Fruit fly (Drosophila melanogaster) whole organism, embryonic: ENCODE data around the gene CG15286.

ENCODE experiments used
- Antp ChIP-seq: fragments of 200-800 bp; sonication (Bioruptor generic); optimal IDR thresholded peaks from 3 replicates; lab custom pipeline; 2016; ENCODE audit warnings: missing biosample characterization, missing genetic modification characterization
- CG10462 ChIP-seq: fragments of 200-800 bp; sonication (Bioruptor generic); optimal IDR thresholded peaks from 2 replicates; lab custom pipeline; 2016; ENCODE audit warnings: missing biosample characterization, missing genetic modification characterization
- CG10979 ChIP-seq: fragments of 200-800 bp; sonication (Bioruptor generic); optimal IDR thresholded peaks from 2 replicates; lab custom pipeline; 2018; ENCODE audit warnings: missing biosample characterization, mild to moderate bottlenecking, missing genetic modification characterization, moderate library complexity
- CG11247 ChIP-seq: fragments of 200-800 bp; sonication (Bioruptor generic); IDR thresholded peaks from 2 replicates; pipeline ENCODE4 v1.3.6; 2022; ENCODE audit warnings: missing biosample characterization, missing genetic modification characterization
- CG11696 ChIP-seq: fragments of 200-800 bp; sonication (Bioruptor generic); IDR thresholded peaks from 2 replicates; pipeline ENCODE4 v1.3.6; 2022; ENCODE audit warnings: missing biosample characterization, missing genetic modification characterization
- CG14050 ChIP-seq: fragments of 200-800 bp; sonication (Bioruptor generic); IDR thresholded peaks from 3 replicates; pipeline ENCODE4 v1.3.6; 2022; ENCODE audit warnings: missing biosample characterization, missing genetic modification characterization
- CG14710 ChIP-seq: fragments of 200-800 bp; sonication (Bioruptor generic); optimal IDR thresholded peaks from 3 replicates; lab custom pipeline; 2019; ENCODE audit warnings: missing biosample characterization, mild to moderate bottlenecking, missing genetic modification characterization, moderate library complexity
- CG15479 ChIP-seq: fragments of 200-800 bp; sonication (Bioruptor generic); optimal IDR thresholded peaks from 3 replicates; lab custom pipeline; 2019; ENCODE audit warnings: missing biosample characterization, mild to moderate bottlenecking, missing genetic modification characterization, moderate library complexity
- CG17359 ChIP-seq: fragments of 200-800 bp; sonication (Bioruptor generic); optimal IDR thresholded peaks from 3 replicates; lab custom pipeline; 2018; ENCODE audit warnings: missing biosample characterization, mild to moderate bottlenecking, missing genetic modification characterization, moderate library complexity
- CG3065 ChIP-seq: fragments of 200-800 bp; sonication (Bioruptor generic); optimal IDR thresholded peaks from 2 replicates; lab custom pipeline; 2016; ENCODE audit warnings: missing biosample characterization, missing genetic modification characterization
- CG32532 ChIP-seq: fragments of 200-800 bp; sonication (Bioruptor generic); IDR thresholded peaks from 2 replicates; pipeline ENCODE4 v1.3.6; 2022; ENCODE audit warnings: missing biosample characterization, missing genetic modification characterization
- CG3407 ChIP-seq: fragments of 200-800 bp; sonication (Bioruptor generic); optimal IDR thresholded peaks from 2 replicates; lab custom pipeline; 2018; ENCODE audit warnings: missing biosample characterization, mild to moderate bottlenecking, missing genetic modification characterization
- CG34376 ChIP-seq: fragments of 200-800 bp; sonication (Bioruptor generic); optimal IDR thresholded peaks from 2 replicates; lab custom pipeline; 2018; ENCODE audit warnings: missing biosample characterization, mild to moderate bottlenecking, missing genetic modification characterization
- CG4282 ChIP-seq: fragments of 200-800 bp; sonication (Bioruptor generic); optimal IDR thresholded peaks from 2 replicates; lab custom pipeline; 2016; ENCODE audit warnings: missing biosample characterization, missing genetic modification characterization
- CG43689 ChIP-seq: fragments of 200-800 bp; sonication (Bioruptor generic); IDR thresholded peaks from 2 replicates; pipeline ENCODE4 v1.3.6; 2022; ENCODE audit warnings: missing biosample characterization, missing genetic modification characterization
- CG6765 ChIP-seq: fragments of 200-800 bp; sonication (Bioruptor generic); optimal IDR thresholded peaks from 3 replicates; lab custom pipeline; 2017; ENCODE audit warnings: missing biosample characterization, mild to moderate bottlenecking, missing genetic modification characterization
- CG7372 ChIP-seq: fragments of 200-800 bp; sonication (Bioruptor generic); IDR thresholded peaks from 2 replicates; pipeline ENCODE4 v1.3.6; 2022; ENCODE audit warnings: missing biosample characterization, missing genetic modification characterization
- CG8359 ChIP-seq: fragments of 200-800 bp; sonication (Bioruptor generic); optimal IDR thresholded peaks from 2 replicates; lab custom pipeline; 2017; ENCODE audit warnings: missing biosample characterization, mild to moderate bottlenecking, missing genetic modification characterization, borderline replicate concordance
- CG8924 ChIP-seq: fragments of 200-800 bp; optimal IDR thresholded peaks from 3 replicates; lab custom pipeline; 2019; ENCODE audit warnings: missing biosample characterization, mild to moderate bottlenecking, missing genetic modification characterization, moderate library complexity
- CG9797 ChIP-seq: fragments of 200-800 bp; sonication (Bioruptor generic); optimal IDR thresholded peaks from 3 replicates; lab custom pipeline; 2018; ENCODE audit warnings: missing biosample characterization, mild to moderate bottlenecking, missing genetic modification characterization
- Dad ChIP-seq: fragments of 200-800 bp; sonication (Bioruptor generic); optimal IDR thresholded peaks from 3 replicates; lab custom pipeline; 2016; ENCODE audit warnings: missing biosample characterization, missing genetic modification characterization
- Dek ChIP-seq: fragments of 200-800 bp; sonication (Bioruptor generic); optimal IDR thresholded peaks from 3 replicates; lab custom pipeline; 2019; ENCODE audit warnings: missing biosample characterization, mild to moderate bottlenecking, missing genetic modification characterization, moderate library complexity
- Dip2 ChIP-seq: fragments of 200-800 bp; sonication (Bioruptor generic); IDR thresholded peaks from 2 replicates; pipeline ENCODE4 v1.3.6; 2022; ENCODE audit warnings: missing biosample characterization, missing genetic modification characterization
- Ets65A ChIP-seq: fragments of 200-800 bp; sonication (Bioruptor generic); peaks from one replicate; lab custom pipeline; 2016; ENCODE audit warnings: missing biosample characterization, missing genetic modification characterization
- HLHmδ ChIP-seq: fragments of 200-800 bp; sonication (Bioruptor generic); optimal IDR thresholded peaks from 2 replicates; lab custom pipeline; 2018; ENCODE audit warnings: missing biosample characterization, mild to moderate bottlenecking, missing genetic modification characterization, moderate library complexity
- Lhr ChIP-seq: fragments of 200-800 bp; sonication (Bioruptor generic); optimal IDR thresholded peaks from 3 replicates; lab custom pipeline; 2017; ENCODE audit warnings: mild to moderate bottlenecking, missing biosample characterization, missing genetic modification reagents, missing genetic modification characterization
- NC2α ChIP-seq: fragments of 200-800 bp; sonication (Bioruptor generic); optimal IDR thresholded peaks from 2 replicates; lab custom pipeline; 2016; ENCODE audit warnings: missing biosample characterization, missing genetic modification characterization
- Neu2 ChIP-seq: fragments of 200-800 bp; sonication (Bioruptor generic); optimal IDR thresholded peaks from 3 replicates; lab custom pipeline; 2016; ENCODE audit warnings: missing biosample characterization, missing genetic modification characterization, borderline replicate concordance
- Nf-YC ChIP-seq: fragments of 200-800 bp; optimal IDR thresholded peaks from 3 replicates; lab custom pipeline; 2019; ENCODE audit warnings: missing biosample characterization, mild to moderate bottlenecking, missing genetic modification characterization, moderate library complexity
- Opbp ChIP-seq: fragments of 200-800 bp; sonication (Bioruptor generic); IDR thresholded peaks from 3 replicates; pipeline ENCODE4 v1.3.6; 2022; ENCODE audit warnings: missing biosample characterization, missing genetic modification characterization; ENCODE audit not compliant: partially characterized antibody
- PHDP ChIP-seq: fragments of 200-800 bp; sonication (Bioruptor generic); optimal IDR thresholded peaks from 3 replicates; lab custom pipeline; 2018; ENCODE audit warnings: missing biosample characterization, mild to moderate bottlenecking, missing genetic modification characterization, moderate library complexity
- YL-1 ChIP-seq: fragments of 200-800 bp; sonication (Bioruptor generic); optimal IDR thresholded peaks from 3 replicates; lab custom pipeline; 2017; ENCODE audit warnings: missing biosample characterization, mild to moderate bottlenecking, missing genetic modification characterization
- abd-A ChIP-seq: fragments of 200-800 bp; sonication (Bioruptor generic); optimal IDR thresholded peaks from 3 replicates; lab custom pipeline; 2019; ENCODE audit warnings: missing biosample characterization, mild to moderate bottlenecking, missing genetic modification characterization, moderate library complexity
- ase ChIP-seq: fragments of 200-800 bp; sonication (Bioruptor generic); IDR thresholded peaks from 3 replicates; pipeline ENCODE4 v1.3.6; 2022; ENCODE audit warnings: missing biosample characterization, missing genetic modification characterization
- bab2 ChIP-seq: fragments of 200-800 bp; sonication (Bioruptor generic); optimal IDR thresholded peaks from 2 replicates; lab custom pipeline; 2016; ENCODE audit warnings: missing biosample characterization, missing genetic modification characterization
- emc ChIP-seq: fragments of 200-800 bp; sonication (Bioruptor generic); optimal IDR thresholded peaks from 2 replicates; lab custom pipeline; 2016; ENCODE audit warnings: missing biosample characterization, missing genetic modification characterization
- esg ChIP-seq: fragments of 200-800 bp; sonication (Bioruptor generic); conservative IDR thresholded peaks from 2 replicates; pipeline ENCODE4 v1.3.6; 2022; ENCODE audit warnings: missing biosample characterization, missing genetic modification characterization
- gt ChIP-seq: fragments of 200-800 bp; sonication (Bioruptor generic); IDR thresholded peaks from 2 replicates; pipeline ENCODE4 v1.3.6; 2022; ENCODE audit warnings: missing biosample characterization, missing genetic modification characterization
- hth ChIP-seq: fragments of >200 bp; optimal IDR thresholded peaks from 2 replicates; lab custom pipeline; 2017; ENCODE audit warnings: inconsistent platforms
- jing ChIP-seq: fragments of 200-800 bp; sonication (Bioruptor generic); optimal IDR thresholded peaks from 2 replicates; lab custom pipeline; 2018; ENCODE audit warnings: missing biosample characterization, mild to moderate bottlenecking, missing genetic modification characterization
- jumu ChIP-seq: fragments of 200-800 bp; sonication (Bioruptor generic); optimal IDR thresholded peaks from 3 replicates; lab custom pipeline; 2016; ENCODE audit warnings: missing biosample characterization, missing genetic modification characterization
- kni ChIP-seq: fragments of 200-800 bp; sonication (Bioruptor generic); optimal IDR thresholded peaks from 3 replicates; lab custom pipeline; 2017; ENCODE audit warnings: mild to moderate bottlenecking, missing biosample characterization, missing genetic modification reagents, missing genetic modification characterization
- p53 ChIP-seq: fragments of 200-800 bp; sonication (Bioruptor generic); optimal IDR thresholded peaks from 2 replicates; lab custom pipeline; 2016; ENCODE audit warnings: missing biosample characterization, missing genetic modification characterization
- salm ChIP-seq: fragments of 200-800 bp; sonication (Bioruptor generic); optimal IDR thresholded peaks from 2 replicates; lab custom pipeline; 2018; ENCODE audit warnings: missing biosample characterization, mild to moderate bottlenecking, missing genetic modification characterization
- sc ChIP-seq, 3 experiments: fragments of >200 bp in 2 of 3; fragments of 200-800 bp in 1 of 3; sonication (Bioruptor generic) in 1 of 3; optimal IDR thresholded peaks; 2 replicates in 2 of 3; 3 replicates in 1 of 3; lab custom pipeline; 2017; ENCODE audit warnings: mild to moderate bottlenecking in 1 of 3, missing biosample characterization in 1 of 3, missing genetic modification characterization in 1 of 3, missing genetic modification reagents in 1 of 3
- schlank ChIP-seq: fragments of 200-800 bp; sonication (Bioruptor generic); optimal IDR thresholded peaks from 2 replicates; lab custom pipeline; 2018; ENCODE audit warnings: missing biosample characterization, mild to moderate bottlenecking, missing genetic modification characterization
- scrt ChIP-seq: fragments of 200-800 bp; sonication (Bioruptor generic); optimal IDR thresholded peaks from 2 replicates; lab custom pipeline; 2018; ENCODE audit warnings: missing biosample characterization, mild to moderate bottlenecking, missing genetic modification characterization, moderate library complexity
- sim ChIP-seq: fragments of 200-800 bp; sonication (Bioruptor generic); IDR thresholded peaks from 2 replicates; pipeline ENCODE4 v1.3.6; 2022; ENCODE audit warnings: missing biosample characterization, missing genetic modification characterization
- unc-4 ChIP-seq: fragments of 200-800 bp; sonication (Bioruptor generic); IDR thresholded peaks from 2 replicates; pipeline ENCODE4 v1.3.6; 2022; ENCODE audit warnings: missing biosample characterization, missing genetic modification characterization; ENCODE audit not compliant: partially characterized antibody
- usp ChIP-seq: fragments of >200 bp; optimal IDR thresholded peaks from 2 replicates; lab custom pipeline; 2017; ENCODE audit warnings: missing biosample characterization, missing genetic modification characterization
- zf30C ChIP-seq: fragments of 200-800 bp; sonication (Bioruptor generic); optimal IDR thresholded peaks from 3 replicates; lab custom pipeline; 2018; ENCODE audit warnings: missing biosample characterization, mild to moderate bottlenecking, missing genetic modification characterization

The CG15286 gene

dm6 chr2L:14367274-14367669 is 29.2 kb downstream of the CG15286 start (continued):
- TF ChIP-seq CG43689 (GFP tag; lab: Robert Waterston, UW) (no peak), ase (no peak), schlank (tag; lab: Kevin White, UChicago) (no peak), YL-1 (no peak), Lhr (GFP tag; lab: Kevin White, UChicago) (no peak), p53 (no peak), jumu (GFP tag; lab: Kevin White, UChicago) (no peak), jing (GFP tag; lab: Kevin White, UChicago) (no peak), CG10979 (tag; lab: Kevin White, UChicago) (peak; percentile 75), CG7372 (GFP tag; lab: Robert Waterston, UW) (no peak), Nf-YC (tag; lab: Kevin White, UChicago) (peak; percentile 42), salm (tag; lab: Kevin White, UChicago) (no peak), Dad (GFP tag; lab: Kevin White, UChicago) (no peak), CG3407 (GFP tag; lab: Kevin White, UChicago) (no peak), hth (lab: Kevin White, UChicago) (no peak), HLHmδ (GFP tag; lab: Kevin White, UChicago) (no peak), abd-A (no peak), esg (GFP tag; lab: Robert Waterston, UW) (peak; percentile 38), sc (optimal IDR thresholded peaks at IDR 0.05; lab: Kevin White, UChicago) (no peak), sc (GFP tag; optimal IDR thresholded peaks at IDR 0.05; lab: Kevin White, UChicago) (no peak), bab2 (GFP tag; lab: Kevin White, UChicago) (no peak), CG9797 (GFP tag; lab: Kevin White, UChicago) (no peak), gt (no peak), CG10462 (no peak), CG4282 (GFP tag; lab: Kevin White, UChicago) (no peak), emc (GFP tag; lab: Kevin White, UChicago) (no peak), Dip2 (GFP tag; lab: Robert Waterston, UW) (no peak), zf30C (GFP tag; lab: Kevin White, UChicago) (no peak), NC2α (GFP tag; lab: Kevin White, UChicago) (no peak), kni (no peak), CG15479 (no peak), Neu2 (GFP tag; lab: Kevin White, UChicago) (no peak), CG14710 (tag; lab: Kevin White, UChicago) (peak; percentile 70), PHDP (tag; lab: Kevin White, UChicago) (no peak), sim (GFP tag; lab: Robert Waterston, UW) (no peak), CG32532 (GFP tag; lab: Robert Waterston, UW) (no peak), CG8924 (tag; lab: Kevin White, UChicago) (peak; percentile 18), CG17359 (tag; lab: Kevin White, UChicago) (peak; percentile 60), CG11247 (GFP tag; lab: Robert Waterston, UW) (no peak), Dek (tag; lab: Kevin White, UChicago) (no peak), usp (GFP tag; lab: Kevin White, UChicago) (no peak), CG11696 (GFP tag; lab: Robert Waterston, UW) (peak; percentile 68; the same call in 1 of the 2 replicates), Antp (GFP tag; lab: Kevin White, UChicago) (no peak), CG6765 (GFP tag; lab: Kevin White, UChicago) (no peak), Ets65A (GFP tag; lab: Kevin White, UChicago) (no peak), Opbp (no peak), CG3065 (GFP tag; lab: Kevin White, UChicago) (no peak), unc-4 (GFP tag; lab: Robert Waterston, UW) (no peak), CG8359 (GFP tag; lab: Kevin White, UChicago) (peak; percentile 2), CG14050 (GFP tag; lab: Robert Waterston, UW) (no peak), CG34376 (GFP tag; lab: Kevin White, UChicago) (no peak), scrt (GFP tag; lab: Kevin White, UChicago) (peak; percentile 23)
